Fruit fly (Drosophila melanogaster) whole organism, wandering third instar larva: ENCODE results near the gene CG15765.

Experiments used
- Abd-B ChIP-seq: fragments of >200 bp; optimal IDR thresholded peaks from 2 replicates; lab custom pipeline; 2017; ENCODE audit warnings: missing biosample characterization, missing genetic modification characterization
- CG32264 ChIP-seq: fragments of 200-800 bp; sonication (Bioruptor generic); optimal IDR thresholded peaks from 2 replicates; lab custom pipeline; 2016; ENCODE audit warnings: missing biosample characterization, missing genetic modification characterization
- CG9705 ChIP-seq: fragments of 200-800 bp; sonication (Bioruptor generic); optimal IDR thresholded peaks from 2 replicates; lab custom pipeline; 2018; ENCODE audit warnings: missing biosample characterization, mild to moderate bottlenecking, missing genetic modification characterization
- CrebA ChIP-seq: fragments of 200-800 bp; sonication (Bioruptor generic); optimal IDR thresholded peaks from 2 replicates; lab custom pipeline; 2016; ENCODE audit warnings: missing biosample characterization, mild to moderate bottlenecking, missing genetic modification characterization, borderline replicate concordance
- Dfd ChIP-seq: fragments of >200 bp; optimal IDR thresholded peaks from 2 replicates; lab custom pipeline; 2017; ENCODE audit warnings: missing biosample characterization, missing genetic modification characterization
- Dif ChIP-seq: fragments of 200-275, 200-300 bp; sonication (Bioruptor generic); optimal IDR thresholded peaks from 2 replicates; lab custom pipeline; 2018; ENCODE audit warnings: missing biosample characterization, missing genetic modification characterization; ENCODE audit not compliant: partially characterized antibody
- HLH106 ChIP-seq: fragments of 200-800 bp; optimal IDR thresholded peaks from 3 replicates; lab custom pipeline; 2019; ENCODE audit warnings: missing biosample characterization, mild to moderate bottlenecking, missing genetic modification characterization, moderate library complexity
- Hnf4 ChIP-seq: fragments of 200-800 bp; sonication (Bioruptor generic); optimal IDR thresholded peaks from 2 replicates; lab custom pipeline; 2016; ENCODE audit warnings: missing biosample characterization, mild to moderate bottlenecking, missing genetic modification characterization
- Hr78 ChIP-seq: fragments of >200 bp; optimal IDR thresholded peaks from 2 replicates; lab custom pipeline; 2017; ENCODE audit warnings: missing biosample characterization, missing genetic modification characterization
- Jra ChIP-seq: sonication (Bioruptor generic); optimal IDR thresholded peaks from 2 replicates; lab custom pipeline; 2016; ENCODE audit warnings: missing biosample characterization, missing genetic modification characterization
- Mio ChIP-seq: sonication (Bioruptor generic); optimal IDR thresholded peaks from 2 replicates; lab custom pipeline; 2016; ENCODE audit warnings: missing biosample characterization, missing genetic modification characterization
- Myc ChIP-seq: fragments of >200 bp; optimal IDR thresholded peaks from 2 replicates; lab custom pipeline; 2017
- N ChIP-seq: fragments of >200 bp; optimal IDR thresholded peaks from 2 replicates; lab custom pipeline; 2018; ENCODE audit warnings: missing biosample characterization, missing external identifiers, missing genetic modification characterization
- OdsH ChIP-seq: fragments of 200-800 bp; sonication (Bioruptor generic); optimal IDR thresholded peaks from 2 replicates; lab custom pipeline; 2016; ENCODE audit warnings: missing biosample characterization, mild to moderate bottlenecking, missing genetic modification characterization
- Rel ChIP-seq, 2 experiments: fragments of 200-800 bp; sonication (Bioruptor generic) in 1 of 2; optimal IDR thresholded peaks; 2 replicates in 1 of 2; 3 replicates in 1 of 2; lab custom pipeline; 2016 to 2019; ENCODE audit warnings: mild to moderate bottlenecking in 2 of 2, missing biosample characterization in 2 of 2, missing genetic modification characterization in 2 of 2, moderate library complexity in 1 of 2
- Sp1 ChIP-seq: fragments of 200-800 bp; sonication (Bioruptor generic); optimal IDR thresholded peaks from 3 replicates; lab custom pipeline; 2019; ENCODE audit warnings: missing biosample characterization, mild to moderate bottlenecking, missing genetic modification characterization, moderate library complexity
- Vsx2 ChIP-seq: fragments of 200-300, 225-300 bp; sonication (Bioruptor generic); optimal IDR thresholded peaks from 2 replicates; lab custom pipeline; 2018; ENCODE audit warnings: missing biosample characterization, missing genetic modification characterization; ENCODE audit not compliant: partially characterized antibody
- brk ChIP-seq: fragments of 200-800 bp; sonication (Bioruptor generic); optimal IDR thresholded peaks from 2 replicates; lab custom pipeline; 2016; ENCODE audit warnings: missing biosample characterization, mild to moderate bottlenecking, missing genetic modification characterization
- dmrt93B ChIP-seq: fragments of 200-800 bp; sonication (Bioruptor generic); optimal IDR thresholded peaks from 2 replicates; lab custom pipeline; 2018; ENCODE audit warnings: missing biosample characterization, mild to moderate bottlenecking, missing genetic modification characterization
- dsf ChIP-seq: sonication (Bioruptor generic); optimal IDR thresholded peaks from 2 replicates; lab custom pipeline; 2016; ENCODE audit warnings: missing biosample characterization, missing genetic modification characterization, borderline replicate concordance
- h ChIP-seq: fragments of 200-800 bp; sonication (Bioruptor generic); optimal IDR thresholded peaks from 3 replicates; lab custom pipeline; 2016; ENCODE audit warnings: missing biosample characterization, mild to moderate bottlenecking, missing genetic modification characterization
- jim ChIP-seq: fragments of 175-275, 200-325 bp; sonication (Bioruptor generic); optimal IDR thresholded peaks from 2 replicates; lab custom pipeline; 2016; ENCODE audit warnings: missing biosample characterization, mild to moderate bottlenecking, missing genetic modification characterization
- lola ChIP-seq: fragments of >200 bp; optimal IDR thresholded peaks from 2 replicates; lab custom pipeline; 2017; ENCODE audit warnings: missing biosample characterization, missing genetic modification characterization
- pan ChIP-seq: fragments of >200 bp; optimal IDR thresholded peaks from 2 replicates; lab custom pipeline; 2017
- psq ChIP-seq: fragments of 200-800 bp; sonication (Bioruptor generic); optimal IDR thresholded peaks from 3 replicates; lab custom pipeline; 2017; ENCODE audit warnings: missing biosample characterization, mild to moderate bottlenecking, missing genetic modification characterization, moderate library complexity
- sage ChIP-seq: fragments of 200-800 bp; sonication (Bioruptor generic); optimal IDR thresholded peaks from 2 replicates; lab custom pipeline; 2016; ENCODE audit warnings: missing biosample characterization, mild to moderate bottlenecking, missing genetic modification characterization
- sv ChIP-seq: fragments of 200-800 bp; sonication (Bioruptor generic); optimal IDR thresholded peaks from 3 replicates; lab custom pipeline; 2016; ENCODE audit warnings: missing biosample characterization, missing genetic modification characterization
- tai ChIP-seq: sonication (Bioruptor generic); optimal IDR thresholded peaks from 2 replicates; lab custom pipeline; 2016; ENCODE audit warnings: missing biosample characterization, missing genetic modification characterization
- usp ChIP-seq: fragments of >200 bp; optimal IDR thresholded peaks from 2 replicates; lab custom pipeline; 2017; ENCODE audit warnings: missing biosample characterization, missing genetic modification characterization
- woc ChIP-seq: sonication (Bioruptor generic); optimal IDR thresholded peaks from 2 replicates; lab custom pipeline; 2016; ENCODE audit warnings: missing biosample characterization, mild to moderate bottlenecking, missing genetic modification characterization

Gene CG15765

dm6 chrX:5818428-5818827 is at the start of gene CG15765:
Gene CG15765 (plus strand): TSS chrX:5818559.
- TF ChIP-seq h (GFP tag; lab: Kevin White, UChicago), result no peak
- TF ChIP-seq OdsH (GFP tag; lab: Kevin White, UChicago), result no peak
- TF ChIP-seq CG32264 (GFP tag; lab: Kevin White, UChicago), result no peak
- no peak for TF ChIP-seq tai (GFP tag; lab: Kevin White, UChicago)
- no peak for TF ChIP-seq HLH106
- no peak for TF ChIP-seq Hr78 (GFP tag; lab: Kevin White, UChicago)
- TF ChIP-seq pan (lab: Kevin White, UChicago), result no peak
- TF ChIP-seq sage, result no peak
- TF ChIP-seq brk (GFP tag; lab: Kevin White, UChicago), result no peak
- TF ChIP-seq Hnf4 (GFP tag; lab: Kevin White, UChicago), result no peak
- TF ChIP-seq N (GFP tag; lab: Kevin White, UChicago), result no peak
- no peak for TF ChIP-seq sv
- TF ChIP-seq Dfd (GFP tag; lab: Kevin White, UChicago), result no peak
- TF ChIP-seq CrebA (GFP tag; lab: Kevin White, UChicago), result no peak

- TF ChIP-seq Rel (GFP tag; optimal IDR thresholded peaks at IDR 0.05; lab: Kevin White, UChicago), result no peak
- TF ChIP-seq Rel (tag; optimal IDR thresholded peaks at IDR 0.05; lab: Kevin White, UChicago), result no peak
- TF ChIP-seq Hnf4 (GFP tag; lab: Kevin White, UChicago), result no peak
- peak; percentile 16 for TF ChIP-seq Sp1 (GFP tag; lab: Kevin White, UChicago)
- TF ChIP-seq HLH106, result no peak
- no peak for TF ChIP-seq sage
- peak; percentile 15 for TF ChIP-seq Vsx2 (GFP tag; lab: Kevin White, UChicago)
- TF ChIP-seq psq (GFP tag; lab: Kevin White, UChicago), result peak; percentile 12
Observed at dm6 chrX:5768602-5769251, 49.6 kb upstream of the CG15765 start.

dm6 chrX:5770730-5771181 is 47.6 kb upstream of the CG15765 start, which contains the start of gene CG3097:
Gene CG3097 (minus strand): TSS chrX:5770780.
- TF ChIP-seq N (GFP tag; lab: Kevin White, UChicago) (no peak), Myc (no peak), Hnf4 (GFP tag; lab: Kevin White, UChicago) (no peak), dsf (GFP tag; lab: Kevin White, UChicago) (no peak), sv (no peak), Mio (GFP tag; lab: Kevin White, UChicago) (no peak), Rel (GFP tag; optimal IDR thresholded peaks at IDR 0.05; lab: Kevin White, UChicago) (no peak), Rel (tag; optimal IDR thresholded peaks at IDR 0.05; lab: Kevin White, UChicago) (no peak), usp (GFP tag; lab: Kevin White, UChicago) (no peak)

dm6 chrX:5772409-5772808 is 46.0 kb upstream of the CG15765 start:
- no peak for TF ChIP-seq jim (GFP tag; lab: Kevin White, UChicago)
- no peak for TF ChIP-seq usp (GFP tag; lab: Kevin White, UChicago)
- TF ChIP-seq pan (lab: Kevin White, UChicago), result no peak
- no peak for TF ChIP-seq Hr78 (GFP tag; lab: Kevin White, UChicago)
- TF ChIP-seq dmrt93B (GFP tag; lab: Kevin White, UChicago), result no peak
- no peak for TF ChIP-seq psq (GFP tag; lab: Kevin White, UChicago)
- TF ChIP-seq Vsx2 (GFP tag; lab: Kevin White, UChicago), result no peak
- no peak for TF ChIP-seq h (GFP tag; lab: Kevin White, UChicago)
- no peak for TF ChIP-seq Sp1 (GFP tag; lab: Kevin White, UChicago)
- TF ChIP-seq Hnf4 (GFP tag; lab: Kevin White, UChicago), result no peak
- TF ChIP-seq Mio (GFP tag; lab: Kevin White, UChicago), result no peak
- no peak for TF ChIP-seq CG9705
- TF ChIP-seq OdsH (GFP tag; lab: Kevin White, UChicago), result no peak
- no peak for TF ChIP-seq dsf (GFP tag; lab: Kevin White, UChicago)
- TF ChIP-seq lola (GFP tag; lab: Kevin White, UChicago), result no peak
- TF ChIP-seq Dif (GFP tag; lab: Kevin White, UChicago), result no peak
- no peak for TF ChIP-seq sage
- TF ChIP-seq Myc, result no peak
- TF ChIP-seq, all 38 proteins: peak for 0

dm6 chrX:5776547-5776946 is 41.8 kb upstream of the CG15765 start, which contains the start of gene CG42264:
Gene CG42264 (minus strand): TSS chrX:5776647.
- TF ChIP-seq Abd-B (GFP tag; lab: Kevin White, UChicago) (no peak), woc (GFP tag; lab: Kevin White, UChicago) (no peak), sv (no peak), Vsx2 (GFP tag; lab: Kevin White, UChicago) (no peak), Dif (GFP tag; lab: Kevin White, UChicago) (no peak), Jra (GFP tag; lab: Kevin White, UChicago) (no peak), jim (GFP tag; lab: Kevin White, UChicago) (no peak), Hnf4 (GFP tag; lab: Kevin White, UChicago) (no peak), tai (GFP tag; lab: Kevin White, UChicago) (no peak), CG32264 (GFP tag; lab: Kevin White, UChicago) (no peak)
